Worm (Caenorhabditis elegans) whole organism, young adult: ENCODE measurements around the gene rps-14.

Experiments
- F23B12.7 ChIP-seq: sonication (generic microtip); optimal IDR thresholded peaks from 2 replicates; lab custom pipeline; 2017; ENCODE audit warnings: missing genetic modification characterization, mild to moderate bottlenecking, missing compliant biosample characterization, antibody characterized with exemption, moderate library complexity; ENCODE audit not compliant: insufficient read depth
- F52B5.7 ChIP-seq: sonication (generic microtip); optimal IDR thresholded peaks from 2 replicates; lab custom pipeline; 2016; ENCODE audit warnings: mild to moderate bottlenecking, missing genetic modification characterization, missing compliant biosample characterization
- bed-1 ChIP-seq: fragments of 200-800 bp; sonication (Bioruptor generic); IDR thresholded peaks from 2 replicates; pipeline ENCODE4 v1.3.6; 2022; ENCODE audit warnings: missing genetic modification reagents, missing genetic modification characterization, missing compliant biosample characterization
- dpl-1 ChIP-seq: fragments of 150-350 bp; optimal IDR thresholded peaks from 2 replicates; lab custom pipeline; 2014; ENCODE audit warnings: missing biosample characterization, missing genetic modification reagents, missing genetic modification characterization
- him-1 ChIP-seq: sonication (generic microtip); optimal IDR thresholded peaks from 2 replicates; lab custom pipeline; 2016; ENCODE audit warnings: missing genotype, missing genetic modification reagents, missing genetic modification characterization, missing compliant biosample characterization
- hrde-1 ChIP-seq: sonication (generic microtip); optimal IDR thresholded peaks from 2 replicates; lab custom pipeline; 2016; ENCODE audit warnings: missing genetic modification characterization, mild to moderate bottlenecking, missing compliant biosample characterization, moderate library complexity, missing genotype, missing genetic modification reagents, borderline replicate concordance
- lin-40 ChIP-seq: sonication (generic microtip); optimal IDR thresholded peaks from 2 replicates; lab custom pipeline; 2016; ENCODE audit warnings: missing genetic modification characterization, mild to moderate bottlenecking, missing compliant biosample characterization, missing genotype, missing genetic modification reagents
- repo-1 ChIP-seq: sonication (generic microtip); optimal IDR thresholded peaks from 2 replicates; lab custom pipeline; 2017; ENCODE audit warnings: mild to moderate bottlenecking, missing genetic modification characterization, missing compliant biosample characterization
- tbp1 ChIP-seq: fragments of 200-800 bp; sonication (Bioruptor generic); optimal IDR thresholded peaks from 2 replicates; lab custom pipeline; 2018; ENCODE audit warnings: mild to moderate bottlenecking, missing genetic modification characterization, missing compliant biosample characterization
- unc-62 ChIP-seq: fragments of 150-350 bp; optimal IDR thresholded peaks from 2 replicates; lab custom pipeline; 2014; ENCODE audit warnings: missing biosample characterization, missing genetic modification reagents, missing genetic modification characterization

DNA sequence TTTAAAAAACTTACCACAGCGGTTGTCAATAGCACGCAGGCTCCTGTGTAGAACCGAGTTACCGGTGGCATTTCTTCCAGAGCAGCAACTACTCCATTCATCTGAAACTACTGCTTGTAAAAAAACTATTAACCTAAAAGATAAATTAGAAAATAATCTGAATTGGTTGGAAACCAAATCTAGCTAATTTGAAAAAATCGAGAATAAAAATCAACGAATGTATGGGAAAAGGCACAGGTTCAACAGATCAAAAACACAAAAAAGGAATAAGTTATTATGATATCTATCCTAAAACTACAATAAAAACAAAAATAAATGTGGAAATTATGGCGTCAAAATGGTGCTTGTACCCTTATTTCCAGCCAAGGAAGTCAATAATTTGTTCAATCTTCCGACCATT is 43.6 kb upstream of the rps-14 start, which contains the start of gene der-2:
- TF ChIP-seq lin-40 (tag; lab: Kevin White, UChicago) (no peak), tbp1 (GFP tag; lab: Kevin White, UChicago) (no peak), repo-1 (no peak), unc-62 (GFP tag; lab: Kevin White, UChicago) (no peak), him-1 (tag; lab: Kevin White, UChicago) (no peak), hrde-1 (tag; lab: Kevin White, UChicago) (no peak), F52B5.7 (no peak), dpl-1 (no peak), F23B12.7 (no peak), bed-1 (no peak)
